Worm (Caenorhabditis elegans) whole organism, L3 larva: ENCODE data around the gene col-91.

Experiments used
- ceh-82 ChIP-seq: fragments of 150-350 bp; optimal IDR thresholded peaks from 2 replicates; lab custom pipeline; 2014; ENCODE audit warnings: missing biosample characterization, missing genetic modification characterization
- elt-1 ChIP-seq: fragments of 150-350 bp; optimal IDR thresholded peaks from 2 replicates; lab custom pipeline; 2014; ENCODE audit warnings: missing biosample characterization, missing genetic modification characterization
- fkh-10 ChIP-seq: sonication (generic microtip); optimal IDR thresholded peaks from 2 replicates; lab custom pipeline; 2017; ENCODE audit warnings: missing biosample characterization, missing genetic modification reagents, missing genetic modification characterization
- lin-39 ChIP-seq: fragments of 150-350 bp; optimal IDR thresholded peaks from 2 replicates; lab custom pipeline; 2018; ENCODE audit warnings: missing biosample characterization, missing genetic modification reagents, missing genetic modification characterization
- nhr-25 ChIP-seq: sonication (generic microtip); optimal IDR thresholded peaks from 2 replicates; lab custom pipeline; 2017; ENCODE audit warnings: missing biosample characterization, missing genetic modification characterization
- nhr-76 ChIP-seq: fragments of 150-350 bp; sonication (generic microtip); optimal IDR thresholded peaks from 5 replicates; lab custom pipeline; 2014; ENCODE audit warnings: missing biosample characterization, missing genetic modification characterization
- tbx-2 ChIP-seq: sonication (generic microtip); optimal IDR thresholded peaks from 2 replicates; lab custom pipeline; 2016; ENCODE audit warnings: mild to moderate bottlenecking, missing genetic modification characterization, missing compliant biosample characterization
- unc-62 ChIP-seq: fragments of 150-350 bp; sonication (generic microtip); optimal IDR thresholded peaks from 4 replicates; lab custom pipeline; 2014; ENCODE audit warnings: missing biosample characterization, missing genetic modification reagents, missing genetic modification characterization

DNA sequence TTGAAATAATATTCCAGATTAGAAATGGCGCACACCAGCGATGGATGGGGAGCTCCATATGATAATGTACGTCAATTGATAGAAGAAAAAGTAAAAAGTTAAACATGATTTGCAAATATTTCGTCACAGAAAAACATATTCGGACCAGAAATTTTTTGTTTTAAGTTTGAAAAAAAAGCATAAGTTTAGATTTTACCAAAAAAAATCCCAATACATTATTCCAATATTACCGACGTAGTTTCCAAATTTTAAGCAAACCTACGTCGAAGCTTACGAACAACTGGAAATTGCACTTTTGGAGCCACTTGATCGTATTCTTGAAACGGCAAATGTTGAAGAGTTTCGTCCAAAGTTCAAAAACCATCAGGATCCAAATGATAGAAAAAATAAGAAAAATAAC is 30.8 kb downstream of the col-91 start, which contains the start of gene henn-1:
- TF ChIP-seq unc-62 (GFP tag; lab: Kevin White, UChicago) = no peak
- no peak for TF ChIP-seq fkh-10
- TF ChIP-seq ceh-82 = no peak
- no peak for TF ChIP-seq elt-1
- TF ChIP-seq tbx-2 (tag; lab: Kevin White, UChicago) = no peak
- TF ChIP-seq nhr-25 (tag; lab: Kevin White, UChicago) = no peak
- TF ChIP-seq nhr-76 (tag; lab: Kevin White, UChicago) = no peak
- TF ChIP-seq lin-39 = no peak
